Fruit fly (Drosophila melanogaster) Kc167 (cell line): Measurements from ENCODE around the gene RpS21.

Experiments
- Sin3A ChIP-seq: fragments of >200 bp; optimal IDR thresholded peaks from 2 replicates; lab custom pipeline; 2018; ENCODE audit warnings: missing external identifiers
- h ChIP-seq: fragments of >200 bp; optimal IDR thresholded peaks from 3 replicates; lab custom pipeline; 2018; ENCODE audit warnings: missing external identifiers
- psq ChIP-seq: fragments of >200 bp; optimal IDR thresholded peaks from 2 replicates; lab custom pipeline; 2017; ENCODE audit warnings: missing external identifiers

DNA sequence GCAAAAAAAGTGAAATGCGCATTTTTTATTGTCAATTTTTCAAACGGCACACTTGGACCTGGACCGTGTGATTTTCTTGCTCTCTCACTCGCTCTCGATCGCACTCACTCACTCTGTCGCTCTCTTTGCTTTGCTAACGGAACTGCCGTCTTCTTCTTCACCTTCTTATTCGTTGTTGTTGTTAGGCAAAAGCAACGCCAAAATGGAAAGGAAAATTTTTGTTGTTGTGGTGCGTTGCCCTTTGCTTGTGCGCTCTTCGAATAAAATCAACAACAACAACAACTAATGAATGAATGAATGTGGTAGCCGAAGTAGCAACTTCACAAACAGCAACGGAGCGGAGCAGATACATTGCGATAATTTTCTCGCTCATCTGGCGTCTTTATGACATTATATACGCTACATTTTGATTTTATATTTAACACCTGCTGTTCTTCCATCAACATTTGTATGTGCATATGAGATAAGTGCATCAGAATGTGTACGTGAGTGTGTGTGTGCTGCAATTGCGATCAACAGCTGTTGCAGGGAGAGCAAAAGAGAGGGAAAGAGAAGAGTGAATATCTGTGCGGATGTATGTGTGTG is 33.1 kb downstream of the RpS21 start:
- TF ChIP-seq Sin3A (lab: Kevin White, UChicago), result no peak
- TF ChIP-seq h (lab: Kevin White, UChicago), result no peak
- no peak for TF ChIP-seq psq (lab: Kevin White, UChicago)
